Worm (Caenorhabditis elegans): ENCODE measurements around the gene F33G12.6.

DNA sequence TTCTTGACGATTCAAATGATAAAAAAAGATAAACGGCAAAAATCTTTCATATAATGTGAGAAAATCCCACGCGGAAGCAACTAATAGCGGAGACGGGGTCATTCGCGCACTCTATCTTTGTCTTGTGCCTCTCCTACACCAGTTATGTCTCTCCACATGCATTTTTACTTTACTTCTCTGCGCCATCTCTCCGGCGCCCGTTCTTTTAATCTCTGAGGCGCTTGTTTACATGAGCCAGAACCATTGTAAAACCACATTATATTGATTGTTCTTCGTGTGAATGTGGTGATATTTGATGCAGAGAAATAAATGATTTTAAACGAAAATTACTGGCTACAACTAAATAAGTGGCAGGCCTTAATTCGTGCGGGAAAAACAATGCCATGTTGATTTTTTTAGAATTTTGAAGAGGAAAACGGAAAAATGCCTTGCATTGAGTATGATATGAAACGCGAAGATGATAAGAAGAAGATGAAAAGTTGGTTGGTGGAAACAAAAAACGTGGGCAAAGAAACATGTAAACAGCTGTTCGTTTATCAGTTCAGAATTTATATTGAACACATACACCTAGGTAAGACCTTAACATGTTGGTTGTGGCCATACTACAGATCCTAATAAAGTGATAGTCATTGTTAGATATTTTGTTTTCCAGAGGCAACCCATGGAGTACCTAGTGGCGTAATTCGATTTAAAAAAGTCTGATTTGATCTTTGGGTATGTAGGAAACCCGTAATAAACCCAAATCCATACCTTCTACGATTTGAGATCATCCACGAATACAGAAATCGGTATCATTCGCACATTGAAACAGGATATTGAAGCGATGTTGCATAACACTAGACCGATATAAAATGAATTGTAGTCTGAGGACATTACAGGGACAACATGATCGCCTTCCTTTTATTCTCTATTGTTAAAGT, 42.9 kb downstream of the F33G12.6 start, which contains the start of gene C04G6.2:
- TF ChIP-seq fkh-6 (tag; optimal IDR thresholded peaks at IDR 0.05) (no peak), F13H6.1 (tag; optimal IDR thresholded peaks at IDR 0.05) (no peak), ama-1 (optimal IDR thresholded peaks at IDR 0.05) (no peak), dmd-4 (tag; optimal IDR thresholded peaks at IDR 0.05; ENCODE audit: borderline replicate concordance) (no peak), hlh-30 (tag; optimal IDR thresholded peaks at IDR 0.05; ENCODE audit: insufficient read depth) (no peak), nhr-11 (tag; optimal IDR thresholded peaks at IDR 0.05) (no peak), ceh-31 (tag; optimal IDR thresholded peaks at IDR 0.05) (peak; percentile 56), ceh-24 (tag; optimal IDR thresholded peaks at IDR 0.05) (no peak), ahr-1 (tag; optimal IDR thresholded peaks at IDR 0.05) (no peak), hlh-15 (tag; optimal IDR thresholded peaks at IDR 0.05) (no peak), ceh-34 (tag; optimal IDR thresholded peaks at IDR 0.05) (no peak)

Measured in whole organism, late embryonic.